Fruit fly (Drosophila melanogaster): Measurements from ENCODE around the gene esc.

- TF ChIP-seq psq (optimal IDR thresholded peaks at IDR 0.05), result no peak
- TF ChIP-seq usp (GFP tag; optimal IDR thresholded peaks at IDR 0.05), result no peak
- TF ChIP-seq Dll (optimal IDR thresholded peaks at IDR 0.05), result no peak
Observed at dm6 chr2L:11874890-11875289, 45.7 kb upstream of the esc start.

Measured in whole organism.